Fruit fly (Drosophila melanogaster) whole organism, embryonic: ENCODE measurements around the gene Mvl.

ENCODE experiments used
- Asciz ChIP-seq: fragments of 200-800 bp; sonication (Bioruptor generic); optimal IDR thresholded peaks from 2 replicates; lab custom pipeline; 2017; ENCODE audit warnings: missing biosample characterization, mild to moderate bottlenecking, missing genetic modification characterization, missing genetic modification reagents
- BtbVII ChIP-seq: fragments of 200-800 bp; sonication (Bioruptor generic); optimal IDR thresholded peaks from 3 replicates; lab custom pipeline; 2017; ENCODE audit warnings: missing biosample characterization, mild to moderate bottlenecking, missing genetic modification characterization
- CG12071 ChIP-seq: fragments of 200-800 bp; sonication (Bioruptor generic); optimal IDR thresholded peaks from 3 replicates; lab custom pipeline; 2018; ENCODE audit warnings: missing biosample characterization, mild to moderate bottlenecking, missing genetic modification characterization
- CG15479 ChIP-seq: fragments of 200-800 bp; sonication (Bioruptor generic); optimal IDR thresholded peaks from 3 replicates; lab custom pipeline; 2019; ENCODE audit warnings: missing biosample characterization, mild to moderate bottlenecking, missing genetic modification characterization, moderate library complexity
- CG16863 ChIP-seq: fragments of 200-800 bp; sonication (Bioruptor generic); optimal IDR thresholded peaks from 3 replicates; lab custom pipeline; 2016; ENCODE audit warnings: missing biosample characterization, missing genetic modification characterization
- CG18262 ChIP-seq: fragments of 200-800 bp; optimal IDR thresholded peaks from 3 replicates; lab custom pipeline; 2019; ENCODE audit warnings: missing biosample characterization, mild to moderate bottlenecking, missing genetic modification characterization, moderate library complexity
- CG18764 ChIP-seq: fragments of 200-800 bp; sonication (Bioruptor generic); optimal IDR thresholded peaks from 3 replicates; lab custom pipeline; 2016; ENCODE audit warnings: missing biosample characterization, missing genetic modification characterization
- CG31388 ChIP-seq: fragments of 200-800 bp; sonication (Bioruptor generic); optimal IDR thresholded peaks from 2 replicates; lab custom pipeline; 2016; ENCODE audit warnings: missing biosample characterization, missing genetic modification characterization
- CG3163 ChIP-seq: fragments of 200-800 bp; sonication (Bioruptor generic); optimal IDR thresholded peaks from 3 replicates; lab custom pipeline; 2016; ENCODE audit warnings: missing biosample characterization, missing genetic modification characterization
- CG3281 ChIP-seq: fragments of 200-800 bp; sonication (Bioruptor generic); optimal IDR thresholded peaks from 3 replicates; lab custom pipeline; 2017; ENCODE audit warnings: missing biosample characterization, mild to moderate bottlenecking, missing genetic modification characterization
- CG34422 ChIP-seq: fragments of 200-800 bp; sonication (Bioruptor generic); IDR thresholded peaks from 3 replicates; pipeline ENCODE4 v1.3.6; 2022; ENCODE audit warnings: missing biosample characterization, missing genetic modification characterization
- CG42726 ChIP-seq: fragments of 200-800 bp; sonication (Bioruptor generic); IDR thresholded peaks from 2 replicates; pipeline ENCODE4 v1.3.6; 2022; ENCODE audit warnings: missing biosample characterization, missing genetic modification characterization; ENCODE audit not compliant: partially characterized antibody
- CG4282 ChIP-seq: fragments of 200-800 bp; sonication (Bioruptor generic); optimal IDR thresholded peaks from 2 replicates; lab custom pipeline; 2016; ENCODE audit warnings: missing biosample characterization, missing genetic modification characterization
- CG4424 ChIP-seq: fragments of 200-800 bp; sonication (Bioruptor generic); optimal IDR thresholded peaks from 3 replicates; lab custom pipeline; 2016; ENCODE audit warnings: missing biosample characterization, missing genetic modification characterization
- CG6813 ChIP-seq: fragments of 200-800 bp; sonication (Bioruptor generic); optimal IDR thresholded peaks from 2 replicates; lab custom pipeline; 2017; ENCODE audit warnings: missing biosample characterization, missing genetic modification characterization, mild to moderate bottlenecking, moderate library complexity, missing genetic modification reagents
- CG7963 ChIP-seq: fragments of 200-800 bp; sonication (Bioruptor generic); IDR thresholded peaks from 3 replicates; pipeline ENCODE4 v1.3.6; 2022; ENCODE audit warnings: missing biosample characterization, missing genetic modification characterization; ENCODE audit not compliant: partially characterized antibody
- CG8388 ChIP-seq: fragments of 200-800 bp; sonication (Bioruptor generic); optimal IDR thresholded peaks from 2 replicates; lab custom pipeline; 2019; ENCODE audit warnings: missing biosample characterization, mild to moderate bottlenecking, missing genetic modification characterization, moderate library complexity
- CG8765 ChIP-seq: fragments of 200-800 bp; sonication (Bioruptor generic); IDR thresholded peaks from 2 replicates; pipeline ENCODE4 v1.3.6; 2022; ENCODE audit warnings: missing biosample characterization, missing genetic modification characterization
- CG9437 ChIP-seq: fragments of 200-800 bp; sonication (Bioruptor generic); optimal IDR thresholded peaks from 2 replicates; lab custom pipeline; 2018; ENCODE audit warnings: missing biosample characterization, mild to moderate bottlenecking, missing genetic modification characterization
- CG9609 ChIP-seq: fragments of 200-800 bp; sonication (Bioruptor generic); optimal IDR thresholded peaks from 3 replicates; lab custom pipeline; 2016; ENCODE audit warnings: missing biosample characterization, missing genetic modification characterization
- Dad ChIP-seq: fragments of 200-800 bp; sonication (Bioruptor generic); optimal IDR thresholded peaks from 3 replicates; lab custom pipeline; 2016; ENCODE audit warnings: missing biosample characterization, missing genetic modification characterization
- ERR ChIP-seq: fragments of 200-800 bp; sonication (Bioruptor generic); optimal IDR thresholded peaks from 2 replicates; lab custom pipeline; 2016; ENCODE audit warnings: missing biosample characterization, missing genetic modification characterization
- HLHmδ ChIP-seq: fragments of 200-800 bp; sonication (Bioruptor generic); optimal IDR thresholded peaks from 2 replicates; lab custom pipeline; 2018; ENCODE audit warnings: missing biosample characterization, mild to moderate bottlenecking, missing genetic modification characterization, moderate library complexity
- Myb ChIP-seq: fragments of 200-800 bp; sonication (Bioruptor generic); optimal IDR thresholded peaks from 2 replicates; lab custom pipeline; 2016; ENCODE audit warnings: missing biosample characterization, missing genetic modification characterization
- Six4 ChIP-seq: fragments of 200-800 bp; sonication (Bioruptor generic); optimal IDR thresholded peaks from 2 replicates; lab custom pipeline; 2016; ENCODE audit warnings: missing biosample characterization, missing genetic modification characterization
- Sry-δ ChIP-seq: fragments of 200-800 bp; sonication (Bioruptor generic); optimal IDR thresholded peaks from 2 replicates; lab custom pipeline; 2016; ENCODE audit warnings: missing biosample characterization, missing genetic modification characterization
- Ssrp ChIP-seq: fragments of 200-800 bp; sonication (Bioruptor generic); optimal IDR thresholded peaks from 2 replicates; lab custom pipeline; 2018; ENCODE audit warnings: missing biosample characterization, mild to moderate bottlenecking, missing genetic modification characterization, moderate library complexity
- ap ChIP-seq: fragments of 200-800 bp; sonication (Bioruptor generic); IDR thresholded peaks from 2 replicates; pipeline ENCODE4 v1.3.6; 2022; ENCODE audit warnings: missing biosample characterization, missing genetic modification characterization
- ara ChIP-seq: fragments of 200-800 bp; sonication (Bioruptor generic); IDR thresholded peaks from 2 replicates; pipeline ENCODE4 v1.3.6; 2022; ENCODE audit warnings: missing biosample characterization, missing genetic modification characterization
- btn ChIP-seq: fragments of 200-800 bp; sonication (Bioruptor generic); optimal IDR thresholded peaks from 2 replicates; lab custom pipeline; 2016; ENCODE audit warnings: missing biosample characterization, missing genetic modification characterization
- cato ChIP-seq: fragments of 200-800 bp; sonication (Bioruptor generic); optimal IDR thresholded peaks from 2 replicates; lab custom pipeline; 2016; ENCODE audit warnings: missing biosample characterization, missing genetic modification characterization, borderline replicate concordance
- chif ChIP-seq, 2 experiments: fragments of 200-800 bp; sonication (Bioruptor generic); optimal IDR thresholded peaks; 3 replicates each; lab custom pipeline; 2016; ENCODE audit warnings: missing biosample characterization in 2 of 2, missing genetic modification characterization in 2 of 2
- danr ChIP-seq: fragments of 200-800 bp; sonication (Bioruptor generic); IDR thresholded peaks from 2 replicates; pipeline ENCODE4 v1.3.6; 2022; ENCODE audit warnings: missing biosample characterization, missing genetic modification characterization
- dm ChIP-seq: fragments of 200-800 bp; sonication (Bioruptor generic); optimal IDR thresholded peaks from 3 replicates; lab custom pipeline; 2016; ENCODE audit warnings: missing biosample characterization, missing genetic modification characterization
- ems ChIP-seq: fragments of 200-800 bp; sonication (Bioruptor generic); optimal IDR thresholded peaks from 3 replicates; lab custom pipeline; 2016; ENCODE audit warnings: missing biosample characterization, missing genetic modification characterization
- gcm ChIP-seq: fragments of 200-800 bp; sonication (Bioruptor generic); optimal IDR thresholded peaks from 2 replicates; lab custom pipeline; 2019; ENCODE audit warnings: missing biosample characterization, mild to moderate bottlenecking, missing genetic modification characterization, moderate library complexity
- gfzf ChIP-seq: fragments of 200-800 bp; sonication (Bioruptor generic); optimal IDR thresholded peaks from 2 replicates; lab custom pipeline; 2016; ENCODE audit warnings: missing biosample characterization, mild to moderate bottlenecking, missing genetic modification characterization, moderate library complexity
- grau ChIP-seq: fragments of 200-800 bp; optimal IDR thresholded peaks from 3 replicates; lab custom pipeline; 2019; ENCODE audit warnings: missing biosample characterization, mild to moderate bottlenecking, missing genetic modification characterization, moderate library complexity
- h ChIP-seq: fragments of >200 bp; optimal IDR thresholded peaks from 2 replicates; lab custom pipeline; 2017
- lola ChIP-seq, 3 experiments: fragments of >200 bp in 2 of 3; fragments of 200-800 bp in 1 of 3; sonication (Bioruptor generic) in 1 of 3; optimal IDR thresholded peaks; 2 replicates each; lab custom pipeline; 2017 to 2019; ENCODE audit warnings: missing biosample characterization in 3 of 3, missing genetic modification characterization in 3 of 3, mild to moderate bottlenecking in 1 of 3, moderate library complexity in 1 of 3
- odd ChIP-seq: fragments of 200-800 bp; sonication (Bioruptor generic); optimal IDR thresholded peaks from 2 replicates; lab custom pipeline; 2017; ENCODE audit warnings: missing biosample characterization, mild to moderate bottlenecking, missing genetic modification characterization
- sd ChIP-seq: fragments of 200-800 bp; sonication (Bioruptor generic); optimal IDR thresholded peaks from 3 replicates; lab custom pipeline; 2018; ENCODE audit warnings: missing biosample characterization, mild to moderate bottlenecking, missing genetic modification characterization, moderate library complexity
- slp2 ChIP-seq: fragments of 200-800 bp; sonication (Bioruptor generic); optimal IDR thresholded peaks from 2 replicates; lab custom pipeline; 2016; ENCODE audit warnings: missing biosample characterization, missing genetic modification characterization
- sna ChIP-seq: fragments of 200-800 bp; sonication (Bioruptor generic); IDR thresholded peaks from 2 replicates; pipeline ENCODE4 v1.3.6; 2022; ENCODE audit warnings: missing biosample characterization, missing genetic modification characterization; ENCODE audit not compliant: partially characterized antibody
- sr ChIP-seq: fragments of 200-800 bp; sonication (Bioruptor generic); IDR thresholded peaks from 3 replicates; pipeline ENCODE4 v1.3.6; 2022; ENCODE audit warnings: missing biosample characterization, missing genetic modification characterization
- ssp ChIP-seq: fragments of 200-800 bp; sonication (Bioruptor generic); IDR thresholded peaks from 2 replicates; pipeline ENCODE4 v1.3.6; 2022; ENCODE audit warnings: missing biosample characterization, missing genetic modification characterization
- stwl ChIP-seq: fragments of 200-800 bp; sonication (Bioruptor generic); optimal IDR thresholded peaks from 3 replicates; lab custom pipeline; 2018; ENCODE audit warnings: missing biosample characterization, mild to moderate bottlenecking, missing genetic modification characterization, moderate library complexity
- tin ChIP-seq: fragments of 200-800 bp; sonication (Bioruptor generic); optimal IDR thresholded peaks from 3 replicates; lab custom pipeline; 2016; ENCODE audit warnings: missing biosample characterization, missing genetic modification characterization
- tna ChIP-seq: fragments of 200-800 bp; sonication (Bioruptor generic); IDR thresholded peaks from 2 replicates; pipeline ENCODE4 v1.3.6; 2022; ENCODE audit warnings: missing biosample characterization, missing genetic modification characterization; ENCODE audit not compliant: partially characterized antibody
- vvl ChIP-seq: fragments of 200-800 bp; sonication (Bioruptor generic); IDR thresholded peaks from 2 replicates; pipeline ENCODE4 v1.3.6; 2022; ENCODE audit warnings: missing biosample characterization, missing genetic modification characterization

Gene Mvl

dm6 chr3R:21097631-21098117 is 37.1 kb upstream of the Mvl start, which contains the start of gene RhoGAP93B (continued):
- TF ChIP-seq CG4424 = peak; percentile 78
- peak; percentile 14 for TF ChIP-seq CG6813
- TF ChIP-seq grau (tag; lab: Kevin White, UChicago) = peak; percentile 78
- TF ChIP-seq Ssrp (tag; lab: Kevin White, UChicago) = peak; percentile 76
- TF ChIP-seq cato = peak; percentile 63
- TF ChIP-seq ERR (GFP tag; lab: Kevin White, UChicago) = peak; percentile 80
- peak; percentile 90 for TF ChIP-seq dm (GFP tag; lab: Kevin White, UChicago)
- peak; percentile 86 for TF ChIP-seq ems (GFP tag; lab: Kevin White, UChicago)
- TF ChIP-seq chif (GFP tag; optimal IDR thresholded peaks at IDR 0.05; lab: Kevin White, UChicago) = peak; percentile 73 to 76
- TF ChIP-seq CG31388 (GFP tag; lab: Kevin White, UChicago) = no peak
- no peak for TF ChIP-seq sd (tag; lab: Kevin White, UChicago)
- TF ChIP-seq gfzf (GFP tag; lab: Kevin White, UChicago) = peak; percentile 83
- TF ChIP-seq CG42726 = peak; percentile 100
- TF ChIP-seq HLHmδ (GFP tag; lab: Kevin White, UChicago) = peak; percentile 57
- TF ChIP-seq CG7963 (GFP tag; lab: Robert Waterston, UW) = peak; percentile 99
- peak; percentile 92 for TF ChIP-seq Dad
- TF ChIP-seq ara = peak; percentile 87
- peak; percentile 73 for TF ChIP-seq CG4282 (GFP tag; lab: Kevin White, UChicago)
- TF ChIP-seq Myb (GFP tag; lab: Kevin White, UChicago) = peak; percentile 92
- peak; percentile 74 for TF ChIP-seq CG3281 (GFP tag; lab: Kevin White, UChicago)
- peak; percentile 37 for TF ChIP-seq CG9437
- TF ChIP-seq Six4 (GFP tag; lab: Kevin White, UChicago) = peak; percentile 60
- TF ChIP-seq Asciz (GFP tag; lab: Kevin White, UChicago) = no peak
- TF ChIP-seq CG8388 (GFP tag; lab: Kevin White, UChicago) = peak; percentile 70
- peak; percentile 95 for TF ChIP-seq vvl
- TF ChIP-seq danr = peak; percentile 69; the same call in 1 of the 2 replicates
- TF ChIP-seq sr (GFP tag; lab: Robert Waterston, UW) = no peak
- peak; percentile 35 for TF ChIP-seq BtbVII (GFP tag; lab: Kevin White, UChicago)
- TF ChIP-seq ssp (GFP tag; lab: Robert Waterston, UW) = peak; percentile 90
- TF ChIP-seq CG3163 (GFP tag; lab: Kevin White, UChicago) = peak; percentile 77
- peak; percentile 100 for TF ChIP-seq tna
- TF ChIP-seq btn = peak; percentile 86
- TF ChIP-seq CG8765 (GFP tag; lab: Robert Waterston, UW) = peak; percentile 94
- peak; percentile 59 for TF ChIP-seq CG15479 (GFP tag; lab: Kevin White, UChicago)
- TF ChIP-seq CG34422 (GFP tag; lab: Robert Waterston, UW) = peak; percentile 94
- TF ChIP-seq odd = peak; percentile 9
- no peak for TF ChIP-seq h (lab: Kevin White, UChicago)
- peak in 1 of 3 experiments; percentile 78 for TF ChIP-seq lola (GFP tag; optimal IDR thresholded peaks at IDR 0.05; lab: Kevin White, UChicago)
- TF ChIP-seq ap (GFP tag; lab: Robert Waterston, UW) = peak; percentile 76
- TF ChIP-seq tin (GFP tag; lab: Kevin White, UChicago) = peak; percentile 78
- TF ChIP-seq stwl (tag; lab: Kevin White, UChicago) = peak; percentile 87
- peak; percentile 63 for TF ChIP-seq CG18764 (GFP tag; lab: Kevin White, UChicago)
- peak; percentile 100 for TF ChIP-seq Sry-δ (GFP tag; lab: Kevin White, UChicago)
- no peak for TF ChIP-seq CG12071
- TF ChIP-seq CG16863 (GFP tag; lab: Kevin White, UChicago) = peak; percentile 89
- peak; percentile 100 for TF ChIP-seq sna (GFP tag; lab: Robert Waterston, UW)
- peak; percentile 60 for TF ChIP-seq gcm
- TF ChIP-seq slp2 (GFP tag; lab: Kevin White, UChicago) = peak; percentile 77
- peak; percentile 93 for TF ChIP-seq CG9609 (GFP tag; lab: Kevin White, UChicago)
- peak; percentile 72 for TF ChIP-seq CG18262 (tag; lab: Kevin White, UChicago)
